Worm (Caenorhabditis elegans) whole organism, L2 larva: Measurements from ENCODE around the gene spe-39.

Experiments used
- C34F6.9 ChIP-seq: fragments of 150-350 bp; optimal IDR thresholded peaks from 2 replicates; lab custom pipeline; 2014; ENCODE audit warnings: missing biosample characterization, missing genetic modification characterization
- R02D3.7 ChIP-seq: fragments of 150-350 bp; optimal IDR thresholded peaks from 2 replicates; lab custom pipeline; 2014; ENCODE audit warnings: missing biosample characterization, missing genetic modification characterization
- Y55F3AM.14 ChIP-seq: fragments of 200-800 bp; sonication (Bioruptor generic); optimal IDR thresholded peaks from 2 replicates; lab custom pipeline; 2018; ENCODE audit warnings: mild to moderate bottlenecking, missing genetic modification characterization, missing compliant biosample characterization
- ZK546.5 ChIP-seq: sonication (generic microtip); optimal IDR thresholded peaks from 2 replicates; lab custom pipeline; 2017; ENCODE audit warnings: missing biosample characterization, missing genetic modification characterization
- alr-1 ChIP-seq: fragments of 150-350 bp; optimal IDR thresholded peaks from 2 replicates; lab custom pipeline; 2014; ENCODE audit warnings: missing biosample characterization, missing genetic modification characterization
- aly-2 ChIP-seq: fragments of 150-350 bp; optimal IDR thresholded peaks from 2 replicates; lab custom pipeline; 2014; ENCODE audit warnings: missing biosample characterization, missing genetic modification characterization
- ama-1 ChIP-seq: fragments of 150-350 bp; optimal IDR thresholded peaks from 2 replicates; lab custom pipeline; 2018; ENCODE audit warnings: inconsistent platforms
- ceh-82 ChIP-seq: fragments of 150-350 bp; optimal IDR thresholded peaks from 2 replicates; lab custom pipeline; 2014; ENCODE audit warnings: missing biosample characterization, missing genetic modification characterization
- crh-2 ChIP-seq: sonication (generic microtip); optimal IDR thresholded peaks from 2 replicates; lab custom pipeline; 2017; ENCODE audit warnings: missing biosample characterization, missing genetic modification characterization
- dmd-4 ChIP-seq: sonication (generic microtip); optimal IDR thresholded peaks from 2 replicates; lab custom pipeline; 2017; ENCODE audit warnings: missing biosample characterization, missing genetic modification characterization
- elt-1 ChIP-seq: fragments of 150-350 bp; optimal IDR thresholded peaks from 2 replicates; lab custom pipeline; 2014; ENCODE audit warnings: missing biosample characterization, missing genetic modification characterization
- elt-3 ChIP-seq: sonication (generic microtip); optimal IDR thresholded peaks from 2 replicates; lab custom pipeline; 2017; ENCODE audit warnings: missing biosample characterization, missing genetic modification characterization
- fos-1 ChIP-seq: fragments of 150-350 bp; optimal IDR thresholded peaks from 2 replicates; lab custom pipeline; 2014; ENCODE audit warnings: missing biosample characterization, missing genetic modification characterization
- gmeb-1 ChIP-seq: fragments of 150-350 bp; optimal IDR thresholded peaks from 2 replicates; lab custom pipeline; 2014; ENCODE audit warnings: missing biosample characterization, missing genetic modification characterization
- lin-13 ChIP-seq: fragments of 150-350 bp; optimal IDR thresholded peaks from 2 replicates; lab custom pipeline; 2014; ENCODE audit warnings: missing biosample characterization, missing genetic modification reagents, missing genetic modification characterization
- lin-39 ChIP-seq: fragments of 150-350 bp; optimal IDR thresholded peaks from 2 replicates; lab custom pipeline; 2014; ENCODE audit warnings: missing biosample characterization, missing genetic modification reagents, missing genetic modification characterization
- lsy-2 ChIP-seq, 2 experiments: fragments of 150-350 bp in 1 of 2; sonication (generic microtip) in 1 of 2; optimal IDR thresholded peaks; 2 replicates each; lab custom pipeline; 2014 to 2017; ENCODE audit warnings: missing biosample characterization in 2 of 2, missing genetic modification characterization in 2 of 2
- mab-5 ChIP-seq: fragments of 150-350 bp; optimal IDR thresholded peaks from 2 replicates; lab custom pipeline; 2014; ENCODE audit warnings: missing biosample characterization, missing genetic modification characterization
- mbf-1 ChIP-seq: sonication (generic microtip); optimal IDR thresholded peaks from 2 replicates; lab custom pipeline; 2017; ENCODE audit warnings: missing biosample characterization, missing genetic modification characterization
- mdl-1 ChIP-seq, 2 experiments: fragments of 150-350 bp in 1 of 2; sonication (generic microtip) in 1 of 2; optimal IDR thresholded peaks; 2 replicates each; lab custom pipeline; 2017; ENCODE audit warnings: missing biosample characterization in 2 of 2, missing genetic modification characterization in 2 of 2
- nhr-10 ChIP-seq: sonication (generic microtip); optimal IDR thresholded peaks from 2 replicates; lab custom pipeline; 2017; ENCODE audit warnings: missing biosample characterization, missing genetic modification characterization
- nhr-11 ChIP-seq: fragments of 150-350 bp; optimal IDR thresholded peaks from 2 replicates; lab custom pipeline; 2014; ENCODE audit warnings: missing biosample characterization, missing genetic modification characterization
- nhr-21 ChIP-seq: fragments of 150-350 bp; optimal IDR thresholded peaks from 2 replicates; lab custom pipeline; 2014; ENCODE audit warnings: missing biosample characterization, missing genetic modification characterization
- nhr-25 ChIP-seq: fragments of 150-350 bp; sonication (generic microtip); optimal IDR thresholded peaks from 3 replicates; lab custom pipeline; 2014; ENCODE audit warnings: missing biosample characterization, missing genetic modification characterization
- nhr-6 ChIP-seq: fragments of 150-350 bp; optimal IDR thresholded peaks from 2 replicates; lab custom pipeline; 2014; ENCODE audit warnings: missing biosample characterization, missing genetic modification characterization
- nhr-77 ChIP-seq: fragments of 150-350 bp; optimal IDR thresholded peaks from 2 replicates; lab custom pipeline; 2014; ENCODE audit warnings: missing biosample characterization, missing genetic modification characterization
- peb-1 ChIP-seq: fragments of 150-350 bp; optimal IDR thresholded peaks from 2 replicates; lab custom pipeline; 2014; ENCODE audit warnings: missing biosample characterization, missing genetic modification characterization
- sma-3 ChIP-seq: sonication (generic microtip); optimal IDR thresholded peaks from 2 replicates; lab custom pipeline; 2016; ENCODE audit warnings: missing genetic modification reagents, missing genetic modification characterization, missing compliant biosample characterization
- sma-9 ChIP-seq, 2 experiments: fragments of 150-350 bp in 1 of 2; sonication (generic microtip) in 1 of 2; optimal IDR thresholded peaks; 2 replicates each; lab custom pipeline; 2014 to 2016; ENCODE audit warnings: missing genetic modification characterization in 2 of 2, mild to moderate bottlenecking in 1 of 2, missing biosample characterization in 1 of 2, missing compliant biosample characterization in 1 of 2, missing genetic modification reagents in 1 of 2, moderate library complexity in 1 of 2
- snpc-4 ChIP-seq: fragments of 150-350 bp; optimal IDR thresholded peaks from 2 replicates; lab custom pipeline; 2014; ENCODE audit warnings: missing biosample characterization, missing genetic modification characterization
- unc-39 ChIP-seq: fragments of 150-350 bp; optimal IDR thresholded peaks from 2 replicates; lab custom pipeline; 2014; ENCODE audit warnings: missing biosample characterization, missing genetic modification characterization
- unc-62 ChIP-seq: fragments of 150-350 bp; optimal IDR thresholded peaks from 2 replicates; lab custom pipeline; 2014; ENCODE audit warnings: missing biosample characterization, missing genetic modification reagents, missing genetic modification characterization
- zag-1 ChIP-seq: fragments of 150-350 bp; optimal IDR thresholded peaks from 2 replicates; lab custom pipeline; 2014; ENCODE audit warnings: missing biosample characterization, missing genetic modification characterization
- ztf-1 ChIP-seq: fragments of 200-800 bp; sonication (Bioruptor generic); conservative IDR thresholded peaks from 2 replicates; pipeline ENCODE4 v1.3.6; 2022; ENCODE audit warnings: missing genetic modification characterization, missing compliant biosample characterization
- ztf-11 ChIP-seq: sonication (generic microtip); optimal IDR thresholded peaks from 2 replicates; lab custom pipeline; 2017; ENCODE audit warnings: missing biosample characterization, missing genetic modification characterization

spe-39 gene

DNA sequence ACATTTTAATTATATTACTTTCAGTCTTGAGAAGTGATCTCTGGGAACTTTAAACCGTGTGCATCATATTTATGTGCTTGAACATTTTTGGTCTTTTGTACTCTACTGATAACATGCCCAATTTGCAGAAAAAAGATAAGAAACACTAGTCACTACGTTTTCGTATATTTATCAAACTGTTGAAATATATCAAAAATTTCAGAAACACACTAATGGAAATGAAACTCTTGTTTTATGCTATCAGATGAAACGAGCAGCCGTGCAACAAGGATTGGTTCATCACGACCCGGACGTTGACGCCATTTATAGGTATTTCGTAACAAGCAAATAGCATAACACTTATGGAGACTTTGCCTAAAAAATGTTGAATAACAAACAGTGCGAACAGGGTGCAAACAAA is 38.2 kb downstream of the spe-39 start:
- TF ChIP-seq ztf-1, result no peak
- peak; percentile 68 for TF ChIP-seq sma-9 (GFP tag; optimal IDR thresholded peaks at IDR 0.05; lab: Kevin White, UChicago)
- TF ChIP-seq sma-9 (tag; optimal IDR thresholded peaks at IDR 0.05; lab: Kevin White, UChicago), result no peak
- peak; percentile 97 for TF ChIP-seq fos-1 (tag; lab: Kevin White, UChicago)
- TF ChIP-seq ztf-11 (tag; lab: Kevin White, UChicago), result no peak
- peak; percentile 47 for TF ChIP-seq crh-2 (tag; lab: Kevin White, UChicago)

DNA sequence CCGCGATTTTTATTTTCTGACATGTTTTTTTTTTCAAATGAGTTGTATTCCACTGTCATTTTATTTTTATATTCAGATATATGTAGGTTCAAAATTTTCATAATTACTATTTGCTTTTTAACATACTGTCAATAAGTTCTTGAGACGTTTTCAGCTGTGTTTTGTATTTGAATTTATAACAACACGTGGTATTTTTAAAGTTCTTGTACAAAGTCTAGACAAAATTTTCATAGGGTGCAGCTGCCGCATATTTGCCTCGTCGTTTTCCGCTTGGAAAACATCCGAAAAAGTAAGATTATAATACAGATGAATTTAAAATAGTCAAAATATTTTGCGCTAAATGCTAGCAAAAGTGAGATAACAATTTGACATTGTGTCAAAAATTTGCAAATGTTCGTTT is 43.5 kb downstream of the spe-39 start, which contains the start of gene dmsr-15:
dmsr-15 (minus strand) TSS at position 101 of the 400 bp plus-strand sequence.
- no peak for TF ChIP-seq ama-1 (lab: Kevin White, UChicago)
- no peak for TF ChIP-seq zag-1 (tag; lab: Kevin White, UChicago)
- no peak for TF ChIP-seq mab-5 (tag; lab: Kevin White, UChicago)
- no peak for TF ChIP-seq peb-1 (tag; lab: Kevin White, UChicago)
- TF ChIP-seq crh-2 (tag; lab: Kevin White, UChicago), result no peak

DNA sequence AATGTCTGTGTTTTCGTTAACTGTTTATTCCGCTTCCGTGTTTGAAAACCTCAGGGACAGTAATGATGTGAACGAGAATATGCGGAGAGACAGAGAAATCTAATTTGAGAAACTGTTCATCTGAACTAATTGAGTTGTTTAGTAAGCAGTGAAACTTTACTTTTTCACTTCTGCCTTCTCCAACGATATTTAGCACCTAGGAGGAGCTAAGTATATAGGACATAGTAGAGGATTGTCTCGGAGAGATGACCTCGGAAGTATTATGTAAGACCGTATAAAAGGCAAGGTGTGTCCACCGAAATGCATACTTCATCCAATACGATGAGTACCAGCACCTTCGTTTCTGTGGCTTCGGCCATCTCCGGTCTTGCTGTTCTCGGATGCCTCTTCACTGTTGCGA is 44.2 kb downstream of the spe-39 start, which contains the start of gene col-141:
col-141 (plus strand) TSS at position 301 of the 400 bp plus-strand sequence.
- TF ChIP-seq nhr-25 (no peak), alr-1 (tag; lab: Kevin White, UChicago) (no peak), nhr-21 (no peak), aly-2 (no peak), Y55F3AM.14 (GFP tag; lab: Kevin White, UChicago) (no peak), dmd-4 (no peak), C34F6.9 (tag; lab: Kevin White, UChicago) (no peak), R02D3.7 (no peak), unc-39 (tag; lab: Kevin White, UChicago) (no peak), nhr-6 (no peak), lsy-2 (tag; optimal IDR thresholded peaks at IDR 0.05; lab: Kevin White, UChicago) (no peak), crh-2 (tag; lab: Kevin White, UChicago) (no peak), lin-39 (tag; lab: Kevin White, UChicago) (no peak), elt-1 (tag; lab: Kevin White, UChicago) (no peak), mab-5 (tag; lab: Kevin White, UChicago) (no peak), unc-62 (GFP tag; lab: Kevin White, UChicago) (no peak), zag-1 (tag; lab: Kevin White, UChicago) (no peak), mbf-1 (tag; lab: Kevin White, UChicago) (no peak), sma-3 (GFP tag; lab: Kevin White, UChicago) (no peak), ceh-82 (tag; lab: Kevin White, UChicago) (no peak)
- TF ChIP-seq, all 48 proteins: peak for 0

DNA sequence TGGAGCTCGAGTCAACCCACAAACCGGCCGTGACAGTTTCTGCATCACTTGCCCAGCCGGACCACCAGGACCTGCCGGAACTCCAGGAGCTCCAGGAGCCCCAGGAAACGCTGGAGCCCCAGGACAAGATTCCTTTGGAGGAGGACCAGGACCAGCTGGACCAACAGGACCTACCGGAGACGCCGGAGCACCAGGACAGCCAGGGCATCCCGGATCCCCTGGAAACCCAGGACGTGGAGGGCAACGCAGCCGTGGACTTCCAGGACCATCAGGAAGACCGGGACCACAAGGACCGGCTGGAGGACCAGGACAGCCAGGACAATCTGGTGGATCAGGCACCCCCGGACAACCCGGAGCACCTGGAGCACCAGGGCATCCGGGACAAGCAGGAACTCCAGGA is 44.8 kb downstream of the spe-39 start:
- TF ChIP-seq unc-39 (tag; lab: Kevin White, UChicago) (no peak), ZK546.5 (no peak), gmeb-1 (tag; lab: Kevin White, UChicago) (no peak), crh-2 (tag; lab: Kevin White, UChicago) (no peak), snpc-4 (tag; lab: Kevin White, UChicago) (no peak), nhr-10 (tag; lab: Kevin White, UChicago) (no peak), lin-39 (tag; lab: Kevin White, UChicago) (no peak), mdl-1 (tag; optimal IDR thresholded peaks at IDR 0.05; lab: Kevin White, UChicago) (no peak), nhr-77 (tag; lab: Kevin White, UChicago) (no peak), sma-3 (GFP tag; lab: Kevin White, UChicago) (no peak), alr-1 (tag; lab: Kevin White, UChicago) (no peak), lsy-2 (tag; optimal IDR thresholded peaks at IDR 0.05; lab: Kevin White, UChicago) (no peak), nhr-11 (tag; lab: Kevin White, UChicago) (no peak), sma-9 (GFP tag; optimal IDR thresholded peaks at IDR 0.05; lab: Kevin White, UChicago) (no peak), sma-9 (tag; optimal IDR thresholded peaks at IDR 0.05; lab: Kevin White, UChicago) (no peak), lin-13 (GFP tag; lab: Kevin White, UChicago) (no peak), zag-1 (tag; lab: Kevin White, UChicago) (no peak), ztf-11 (tag; lab: Kevin White, UChicago) (no peak)
- TF ChIP-seq, all 48 proteins: peak for 0

DNA sequence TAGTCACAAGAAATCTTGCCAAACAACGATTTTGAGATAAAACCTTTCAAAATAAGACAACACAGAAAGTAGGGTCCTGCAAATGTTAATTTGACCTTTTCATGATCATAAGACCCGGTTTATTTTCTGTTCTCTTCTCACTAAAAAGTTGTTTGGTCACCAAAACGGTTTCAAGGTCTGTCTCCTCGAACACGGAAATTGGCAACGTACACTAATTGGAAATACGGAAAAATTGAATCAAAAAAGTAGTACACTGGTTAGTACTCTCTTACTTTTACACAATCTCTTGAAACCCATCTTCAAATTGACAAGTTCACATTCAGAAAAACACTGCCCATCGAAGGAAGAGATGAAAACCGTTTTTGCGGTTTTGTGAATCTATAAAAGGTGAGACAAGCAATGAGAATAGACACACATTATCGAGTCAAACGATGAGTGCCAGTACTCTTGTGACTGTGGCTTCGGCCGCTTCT is 45.5 kb downstream of the spe-39 start, which contains the start of gene col-142:
col-142 (plus strand) TSS at position 423 of the 473 bp plus-strand sequence.
- no peak for TF ChIP-seq unc-62 (GFP tag; lab: Kevin White, UChicago)
- peak; percentile 8 for TF ChIP-seq sma-3 (GFP tag; lab: Kevin White, UChicago)
- TF ChIP-seq elt-3 (tag; lab: Kevin White, UChicago), result no peak
